Fruit fly (Drosophila melanogaster) whole organism, embryonic: ENCODE data around the gene Sc2.

ENCODE experiments used
- Abd-B ChIP-seq: fragments of 200-800 bp; sonication (Bioruptor generic); optimal IDR thresholded peaks from 2 replicates; lab custom pipeline; 2018; ENCODE audit warnings: missing biosample characterization, mild to moderate bottlenecking, missing genetic modification characterization, moderate library complexity
- Antp ChIP-seq: fragments of 200-800 bp; sonication (Bioruptor generic); optimal IDR thresholded peaks from 3 replicates; lab custom pipeline; 2016; ENCODE audit warnings: missing biosample characterization, missing genetic modification characterization
- Atf3 ChIP-seq: fragments of 200-800 bp; sonication (Bioruptor generic); optimal IDR thresholded peaks from 3 replicates; lab custom pipeline; 2016; ENCODE audit warnings: missing biosample characterization, missing genetic modification characterization
- B-H2 ChIP-seq: fragments of 200-800 bp; sonication (Bioruptor generic); optimal IDR thresholded peaks from 2 replicates; lab custom pipeline; 2018; ENCODE audit warnings: missing biosample characterization, mild to moderate bottlenecking, missing genetic modification characterization
- CG10366 ChIP-seq: fragments of 200-800 bp; sonication (Bioruptor generic); IDR thresholded peaks from 2 replicates; pipeline ENCODE4 v1.3.6; 2022; ENCODE audit warnings: missing biosample characterization, missing genetic modification characterization
- CG11695 ChIP-seq: fragments of 200-800 bp; sonication (Bioruptor generic); IDR thresholded peaks from 3 replicates; pipeline ENCODE4 v1.3.6; 2022; ENCODE audit warnings: missing biosample characterization, missing genetic modification characterization
- CG11723 ChIP-seq: fragments of 200-800 bp; sonication (Bioruptor generic); optimal IDR thresholded peaks from 2 replicates; lab custom pipeline; 2017; ENCODE audit warnings: missing biosample characterization, mild to moderate bottlenecking, missing genetic modification characterization
- CG12942 ChIP-seq: fragments of 200-800 bp; sonication (Bioruptor generic); optimal IDR thresholded peaks from 3 replicates; lab custom pipeline; 2016; ENCODE audit warnings: missing biosample characterization, missing genetic modification characterization
- CG15073 ChIP-seq: fragments of 200-800 bp; sonication (Bioruptor generic); optimal IDR thresholded peaks from 2 replicates; lab custom pipeline; 2016; ENCODE audit warnings: missing biosample characterization, missing genetic modification characterization
- CG17361 ChIP-seq: fragments of 200-800 bp; sonication (Bioruptor generic); IDR thresholded peaks from 3 replicates; pipeline ENCODE4 v1.3.6; 2022; ENCODE audit warnings: missing biosample characterization, missing genetic modification characterization
- CG17385 ChIP-seq: fragments of 200-800 bp; sonication (Bioruptor generic); optimal IDR thresholded peaks from 3 replicates; lab custom pipeline; 2018; ENCODE audit warnings: missing biosample characterization, mild to moderate bottlenecking, missing genetic modification characterization
- CG17802 ChIP-seq: fragments of 200-800 bp; sonication (Bioruptor generic); optimal IDR thresholded peaks from 2 replicates; lab custom pipeline; 2018; ENCODE audit warnings: missing biosample characterization, mild to moderate bottlenecking, missing genetic modification characterization, moderate library complexity
- CG18262 ChIP-seq: fragments of 200-800 bp; optimal IDR thresholded peaks from 3 replicates; lab custom pipeline; 2019; ENCODE audit warnings: missing biosample characterization, mild to moderate bottlenecking, missing genetic modification characterization, moderate library complexity
- CG18764 ChIP-seq: fragments of 200-800 bp; sonication (Bioruptor generic); optimal IDR thresholded peaks from 3 replicates; lab custom pipeline; 2016; ENCODE audit warnings: missing biosample characterization, missing genetic modification characterization
- CG2712 ChIP-seq: fragments of 200-800 bp; optimal IDR thresholded peaks from 3 replicates; lab custom pipeline; 2019; ENCODE audit warnings: missing biosample characterization, mild to moderate bottlenecking, missing genetic modification characterization, moderate library complexity
- CG31441 ChIP-seq: fragments of 200-800 bp; sonication (Bioruptor generic); IDR thresholded peaks from 2 replicates; pipeline ENCODE4 v1.3.6; 2022; ENCODE audit warnings: missing biosample characterization, missing genetic modification characterization
- CG3163 ChIP-seq: fragments of 200-800 bp; sonication (Bioruptor generic); optimal IDR thresholded peaks from 3 replicates; lab custom pipeline; 2016; ENCODE audit warnings: missing biosample characterization, missing genetic modification characterization
- CG4424 ChIP-seq: fragments of 200-800 bp; sonication (Bioruptor generic); optimal IDR thresholded peaks from 3 replicates; lab custom pipeline; 2016; ENCODE audit warnings: missing biosample characterization, missing genetic modification characterization
- CG6683 ChIP-seq: fragments of 200-800 bp; sonication (Bioruptor generic); optimal IDR thresholded peaks from 2 replicates; lab custom pipeline; 2017; ENCODE audit warnings: missing biosample characterization, mild to moderate bottlenecking, missing genetic modification characterization, missing genetic modification reagents
- CG6765 ChIP-seq: fragments of 200-800 bp; sonication (Bioruptor generic); optimal IDR thresholded peaks from 3 replicates; lab custom pipeline; 2017; ENCODE audit warnings: missing biosample characterization, mild to moderate bottlenecking, missing genetic modification characterization
- CG7556 ChIP-seq: fragments of 200-800 bp; sonication (Bioruptor generic); optimal IDR thresholded peaks from 2 replicates; lab custom pipeline; 2017; ENCODE audit warnings: missing biosample characterization, mild to moderate bottlenecking, missing genetic modification characterization
- CG7745 ChIP-seq: fragments of 200-800 bp; sonication (Bioruptor generic); optimal IDR thresholded peaks from 2 replicates; lab custom pipeline; 2018; ENCODE audit warnings: missing biosample characterization, mild to moderate bottlenecking, missing genetic modification characterization, moderate library complexity
- CG7786 ChIP-seq: fragments of 200-800 bp; sonication (Bioruptor generic); optimal IDR thresholded peaks from 2 replicates; lab custom pipeline; 2016; ENCODE audit warnings: missing biosample characterization, missing genetic modification characterization
- Deaf1 ChIP-seq: fragments of 200-800 bp; optimal IDR thresholded peaks from 3 replicates; lab custom pipeline; 2019; ENCODE audit warnings: missing biosample characterization, mild to moderate bottlenecking, missing genetic modification characterization, moderate library complexity
- Doc2 ChIP-seq: fragments of 200-800 bp; sonication (Bioruptor generic); IDR thresholded peaks from 2 replicates; pipeline ENCODE4 v1.3.6; 2022; ENCODE audit warnings: missing biosample characterization, missing genetic modification characterization
- Eip74EF ChIP-seq, 2 experiments: fragments of 200-800 bp in 1 of 2; fragments of >200 bp in 1 of 2; sonication (Bioruptor generic) in 1 of 2; optimal IDR thresholded peaks; 2 replicates each; lab custom pipeline; 2017 to 2019; ENCODE audit warnings: missing biosample characterization in 2 of 2, missing genetic modification characterization in 2 of 2, mild to moderate bottlenecking in 1 of 2, moderate library complexity in 1 of 2
- HLH3B ChIP-seq: fragments of 200-800 bp; sonication (Bioruptor generic); IDR thresholded peaks from 2 replicates; pipeline ENCODE4 v1.3.6; 2022; ENCODE audit warnings: missing biosample characterization, missing genetic modification characterization
- HLH4C ChIP-seq: fragments of 200-800 bp; sonication (Bioruptor generic); IDR thresholded peaks from 3 replicates; pipeline ENCODE4 v1.3.6; 2022; ENCODE audit warnings: missing biosample characterization, missing genetic modification characterization; ENCODE audit not compliant: partially characterized antibody
- Hsf ChIP-seq: fragments of 200-800 bp; sonication (Bioruptor generic); optimal IDR thresholded peaks from 3 replicates; lab custom pipeline; 2016; ENCODE audit warnings: missing biosample characterization, missing genetic modification characterization
- Mad ChIP-seq: fragments of 200-800 bp; sonication (Bioruptor generic); optimal IDR thresholded peaks from 2 replicates; lab custom pipeline; 2016; ENCODE audit warnings: missing biosample characterization, missing genetic modification characterization
- Med ChIP-seq: fragments of 200-800 bp; sonication (Bioruptor generic); peaks from one replicate; lab custom pipeline; 2016; ENCODE audit warnings: missing biosample characterization, missing genetic modification characterization, mild to moderate bottlenecking, inconsistent platforms, moderate library complexity
- NK7.1 ChIP-seq: fragments of 200-800 bp; sonication (Bioruptor generic); optimal IDR thresholded peaks from 3 replicates; lab custom pipeline; 2016; ENCODE audit warnings: missing biosample characterization, missing genetic modification characterization
- Nf-YA ChIP-seq: fragments of 200-800 bp; sonication (Bioruptor generic); IDR thresholded peaks from 2 replicates; pipeline ENCODE4 v1.3.6; 2022; ENCODE audit warnings: missing biosample characterization, missing genetic modification characterization
- ash1 ChIP-seq: fragments of 200-800 bp; sonication (Bioruptor generic); optimal IDR thresholded peaks from 2 replicates; lab custom pipeline; 2018; ENCODE audit warnings: missing biosample characterization, mild to moderate bottlenecking, missing genetic modification characterization
- chn ChIP-seq: fragments of 200-800 bp; sonication (Bioruptor generic); optimal IDR thresholded peaks from 2 replicates; lab custom pipeline; 2016; ENCODE audit warnings: missing biosample characterization, missing genetic modification characterization
- dan ChIP-seq: fragments of 200-800 bp; sonication (Bioruptor generic); IDR thresholded peaks from 2 replicates; pipeline ENCODE4 v1.3.6; 2022; ENCODE audit warnings: missing biosample characterization, missing genetic modification characterization
- fd102C ChIP-seq: fragments of 200-800 bp; sonication (Bioruptor generic); optimal IDR thresholded peaks from 2 replicates; lab custom pipeline; 2018; ENCODE audit warnings: missing biosample characterization, mild to moderate bottlenecking, missing genetic modification characterization, moderate library complexity
- gcm2 ChIP-seq: fragments of 200-800 bp; sonication (Bioruptor generic); optimal IDR thresholded peaks from 2 replicates; lab custom pipeline; 2016; ENCODE audit warnings: missing biosample characterization, missing genetic modification characterization
- gro ChIP-seq: fragments of 200-800 bp; sonication (Bioruptor generic); optimal IDR thresholded peaks from 2 replicates; lab custom pipeline; 2016; ENCODE audit warnings: missing biosample characterization, missing genetic modification characterization
- her ChIP-seq: fragments of 200-800 bp; sonication (Bioruptor generic); optimal IDR thresholded peaks from 2 replicates; lab custom pipeline; 2016; ENCODE audit warnings: missing biosample characterization, missing genetic modification characterization
- kni ChIP-seq: fragments of 200-800 bp; sonication (Bioruptor generic); optimal IDR thresholded peaks from 3 replicates; lab custom pipeline; 2017; ENCODE audit warnings: mild to moderate bottlenecking, missing biosample characterization, missing genetic modification reagents, missing genetic modification characterization
- pb ChIP-seq: fragments of 200-800 bp; sonication (Bioruptor generic); optimal IDR thresholded peaks from 3 replicates; lab custom pipeline; 2016; ENCODE audit warnings: missing biosample characterization, missing genetic modification characterization
- pfk ChIP-seq: fragments of 200-800 bp; sonication (Bioruptor generic); optimal IDR thresholded peaks from 2 replicates; lab custom pipeline; 2018; ENCODE audit warnings: missing biosample characterization, mild to moderate bottlenecking, missing genetic modification characterization, moderate library complexity
- scrt ChIP-seq: fragments of 200-800 bp; sonication (Bioruptor generic); optimal IDR thresholded peaks from 2 replicates; lab custom pipeline; 2018; ENCODE audit warnings: missing biosample characterization, mild to moderate bottlenecking, missing genetic modification characterization, moderate library complexity
- sens ChIP-seq: fragments of 200-800 bp; sonication (Bioruptor generic); peaks from one replicate; lab custom pipeline; 2016; ENCODE audit warnings: missing biosample characterization, missing genetic modification characterization
- seq ChIP-seq: fragments of 200-800 bp; sonication (Bioruptor generic); IDR thresholded peaks from 2 replicates; pipeline ENCODE4 v1.3.6; 2022; ENCODE audit warnings: missing biosample characterization, missing genetic modification characterization
- slp2 ChIP-seq: fragments of 200-800 bp; sonication (Bioruptor generic); optimal IDR thresholded peaks from 2 replicates; lab custom pipeline; 2016; ENCODE audit warnings: missing biosample characterization, missing genetic modification characterization
- sug ChIP-seq: fragments of 200-800 bp; optimal IDR thresholded peaks from 2 replicates; lab custom pipeline; 2019; ENCODE audit warnings: missing biosample characterization, mild to moderate bottlenecking, missing genetic modification characterization, moderate library complexity
- trh ChIP-seq: fragments of 200-800 bp; sonication (Bioruptor generic); optimal IDR thresholded peaks from 2 replicates; lab custom pipeline; 2016; ENCODE audit warnings: missing biosample characterization, missing genetic modification characterization
- tup ChIP-seq: fragments of 200-800 bp; sonication (Bioruptor generic); optimal IDR thresholded peaks from 2 replicates; lab custom pipeline; 2016; ENCODE audit warnings: missing biosample characterization, mild to moderate bottlenecking, missing genetic modification characterization, moderate library complexity
- unc-4 ChIP-seq: fragments of 200-800 bp; sonication (Bioruptor generic); IDR thresholded peaks from 2 replicates; pipeline ENCODE4 v1.3.6; 2022; ENCODE audit warnings: missing biosample characterization, missing genetic modification characterization; ENCODE audit not compliant: partially characterized antibody

The Sc2 gene

DNA sequence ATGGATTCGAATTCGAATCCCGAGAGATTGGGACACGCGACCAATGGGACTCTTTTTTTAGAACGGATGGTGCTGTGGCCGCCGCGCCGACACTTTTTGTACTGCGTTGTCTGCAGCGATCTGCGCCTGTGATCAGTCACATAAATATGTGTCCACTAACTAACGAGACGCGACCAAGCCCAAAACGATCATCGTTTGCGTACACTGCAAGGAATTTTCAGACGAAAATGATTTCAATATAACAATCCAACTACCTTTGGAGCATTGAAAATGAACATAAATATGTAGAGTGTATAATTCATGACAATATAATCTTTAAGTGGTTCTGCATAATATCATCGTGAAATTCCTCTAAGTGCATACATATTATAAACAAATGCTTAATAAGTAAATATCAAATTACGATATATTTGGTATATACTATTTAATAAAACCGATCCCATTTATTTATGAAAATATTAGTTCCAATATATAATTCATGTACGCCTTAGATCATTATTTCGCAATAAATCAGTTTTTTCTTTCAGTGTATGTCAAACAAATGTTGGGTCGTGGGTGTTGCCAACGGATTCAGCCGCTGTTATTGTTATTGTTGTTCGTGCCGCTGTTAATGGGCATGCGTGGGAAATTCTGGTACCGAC, 32.4 kb downstream of the Sc2 start, which contains the start of gene Eip63F-1 (continued):
- TF ChIP-seq unc-4 (GFP tag; lab: Robert Waterston, UW): no peak
- peak; percentile 63; the same call in 1 of the 2 replicates for TF ChIP-seq CG10366
- TF ChIP-seq CG31441 (GFP tag; lab: Robert Waterston, UW): peak; percentile 61
- TF ChIP-seq HLH3B (GFP tag; lab: Robert Waterston, UW): peak; percentile 56
- no peak for TF ChIP-seq pb (GFP tag; lab: Kevin White, UChicago)
- TF ChIP-seq NK7.1: no peak
- no peak for TF ChIP-seq kni (GFP tag; lab: Kevin White, UChicago)
- TF ChIP-seq Atf3 (GFP tag; lab: Kevin White, UChicago): no peak
- peak; percentile 34 for TF ChIP-seq B-H2 (GFP tag; lab: Kevin White, UChicago)
- TF ChIP-seq CG7786: peak; percentile 31
- no peak for TF ChIP-seq CG7745 (tag; lab: Kevin White, UChicago)
- TF ChIP-seq Antp (GFP tag; lab: Kevin White, UChicago): no peak
- TF ChIP-seq slp2 (GFP tag; lab: Kevin White, UChicago): no peak
- peak; percentile 45 for TF ChIP-seq Abd-B (GFP tag; lab: Kevin White, UChicago)
- no peak for TF ChIP-seq Nf-YA (GFP tag; lab: Robert Waterston, UW)
- TF ChIP-seq CG2712 (tag; lab: Kevin White, UChicago): peak; percentile 69
- peak; percentile 38 for TF ChIP-seq Hsf (GFP tag; lab: Kevin White, UChicago)
- TF ChIP-seq CG17385: peak; percentile 73
- peak; percentile 19; the same call in 1 of the 2 replicates for TF ChIP-seq seq (GFP tag; lab: Robert Waterston, UW)
- TF ChIP-seq CG11695 (GFP tag; lab: Robert Waterston, UW): peak; percentile 40; the same call in 2 of the 3 replicates
- no peak for TF ChIP-seq fd102C (GFP tag; lab: Kevin White, UChicago)
- no peak for TF ChIP-seq her (GFP tag; lab: Kevin White, UChicago)
- no peak for TF ChIP-seq Doc2
- no peak for TF ChIP-seq CG6683 (GFP tag; lab: Kevin White, UChicago)
- peak; percentile 69 for TF ChIP-seq CG18262
- TF ChIP-seq Mad (GFP tag; lab: Kevin White, UChicago): no peak
- no peak for TF ChIP-seq tup (GFP tag; lab: Kevin White, UChicago)
- no peak for TF ChIP-seq CG15073 (GFP tag; lab: Kevin White, UChicago)
- TF ChIP-seq CG18764 (GFP tag; lab: Kevin White, UChicago): peak; percentile 55
- no peak for TF ChIP-seq dan
- peak; percentile 86 for TF ChIP-seq Med
- TF ChIP-seq CG3163 (GFP tag; lab: Kevin White, UChicago): no peak
- TF ChIP-seq sug (tag; lab: Kevin White, UChicago): peak; percentile 63
- TF ChIP-seq gro (GFP tag; lab: Kevin White, UChicago): no peak
- TF ChIP-seq Deaf1 (tag; lab: Kevin White, UChicago): peak; percentile 51
- no peak for TF ChIP-seq Eip74EF (GFP tag; optimal IDR thresholded peaks at IDR 0.05; lab: Kevin White, UChicago)
- TF ChIP-seq CG6765 (GFP tag; lab: Kevin White, UChicago): peak; percentile 50
- TF ChIP-seq CG11723 (GFP tag; lab: Kevin White, UChicago): no peak
- no peak for TF ChIP-seq chn (GFP tag; lab: Kevin White, UChicago)
- no peak for TF ChIP-seq trh
- TF ChIP-seq sens (GFP tag; lab: Kevin White, UChicago): peak; percentile 29
- no peak for TF ChIP-seq pfk (GFP tag; lab: Kevin White, UChicago)
- TF ChIP-seq ash1 (GFP tag; lab: Kevin White, UChicago): no peak
- peak; percentile 68 for TF ChIP-seq CG7556 (GFP tag; lab: Kevin White, UChicago)
- TF ChIP-seq CG4424 (GFP tag; lab: Kevin White, UChicago): peak; percentile 72
- TF ChIP-seq gcm2 (GFP tag; lab: Kevin White, UChicago): no peak
- TF ChIP-seq HLH4C (GFP tag; lab: Robert Waterston, UW): no peak
- peak; percentile 82 for TF ChIP-seq CG17361 (GFP tag; lab: Robert Waterston, UW)
- TF ChIP-seq CG12942 (GFP tag; lab: Kevin White, UChicago): peak; percentile 42
- TF ChIP-seq CG17802 (tag; lab: Kevin White, UChicago): no peak
- TF ChIP-seq scrt: peak; percentile 81
